Worm (Caenorhabditis elegans) whole organism, midembryonic: Measurements from ENCODE around the gene R06F6.8.

Source experiments
- T22C8.4 ChIP-seq: fragments of 200-800 bp; sonication (Bioruptor generic); IDR thresholded peaks from 2 replicates; pipeline ENCODE4 v1.3.6; 2022; ENCODE audit warnings: missing genetic modification characterization, missing compliant biosample characterization
- cog-1 ChIP-seq: sonication (generic microtip); optimal IDR thresholded peaks from 2 replicates; lab custom pipeline; 2016; ENCODE audit warnings: missing genetic modification characterization, missing compliant biosample characterization
- flt-1 ChIP-seq: fragments of 200-800 bp; sonication (Bioruptor generic); IDR thresholded peaks from 2 replicates; pipeline ENCODE4 v1.3.6; 2022; ENCODE audit warnings: missing genetic modification characterization, missing compliant biosample characterization
- klf-2 ChIP-seq: fragments of 200-800 bp; sonication (Bioruptor generic); conservative IDR thresholded peaks from 2 replicates; pipeline ENCODE4 v1.3.6; 2022; ENCODE audit warnings: missing genetic modification reagents, missing genetic modification characterization, missing compliant biosample characterization
- med-1 ChIP-seq: sonication (generic microtip); optimal IDR thresholded peaks from 2 replicates; lab custom pipeline; 2017; ENCODE audit warnings: missing genetic modification characterization, mild to moderate bottlenecking, missing compliant biosample characterization, antibody characterized with exemption, missing genetic modification reagents; ENCODE audit not compliant: insufficient read depth
- ref-1 ChIP-seq: fragments of 200-800 bp; sonication (Bioruptor generic); conservative IDR thresholded peaks from 2 replicates; pipeline ENCODE4 v1.3.6; 2022; ENCODE audit warnings: missing genetic modification reagents, missing genetic modification characterization, missing compliant biosample characterization
- tab-1 ChIP-seq: fragments of 200-800 bp; sonication (Bioruptor generic); IDR thresholded peaks from 2 replicates; pipeline ENCODE4 v1.3.6; 2022; ENCODE audit warnings: missing genetic modification characterization, missing compliant biosample characterization
- ztf-23 ChIP-seq: fragments of 200-800 bp; sonication (Bioruptor generic); IDR thresholded peaks from 2 replicates; pipeline ENCODE4 v1.3.6; 2022; ENCODE audit warnings: missing genetic modification reagents, missing genetic modification characterization, missing compliant biosample characterization
- ztf-29 ChIP-seq: fragments of 200-800 bp; sonication (Bioruptor generic); IDR thresholded peaks from 2 replicates; pipeline ENCODE4 v1.3.6; 2022; ENCODE audit warnings: missing genetic modification reagents, missing genetic modification characterization, missing compliant biosample characterization

Gene R06F6.8

ce11 chrII:10798429-10798893 is 21.3 kb downstream of the R06F6.8 start, which contains the start of gene npp-19:
Gene npp-19, minus strand, starts transcription at chrII:10798479.
- TF ChIP-seq tab-1 (GFP tag; lab: Robert Waterston, UW) (no peak), cog-1 (peak; percentile 23), ztf-23 (GFP tag; lab: Robert Waterston, UW) (0 out of 2 replicates have a peak, but pooled peaks have one; percentile 47), flt-1 (0 out of 2 replicates have a peak, but pooled peaks have one; percentile 45), ref-1 (GFP tag; lab: Robert Waterston, UW) (no peak)

DNA sequence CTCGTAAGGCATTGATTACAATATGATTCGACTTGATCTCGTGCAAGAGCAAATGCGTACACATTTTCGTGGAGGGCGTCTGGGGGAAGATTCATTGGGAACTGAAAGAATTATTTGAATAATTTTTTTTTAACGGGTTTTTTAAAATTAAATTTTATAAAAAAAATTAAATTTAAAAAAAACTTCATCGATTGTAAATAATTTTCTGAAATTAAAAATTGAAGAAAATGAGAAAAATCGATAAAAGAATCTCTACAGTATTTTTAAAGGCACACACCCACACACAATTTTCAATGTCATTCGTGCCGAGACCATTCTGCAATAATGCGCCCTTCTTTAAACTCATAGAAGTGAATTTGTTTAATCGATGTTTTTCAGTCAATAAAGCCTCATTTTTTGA is 23.6 kb downstream of the R06F6.8 start, which contains the start of gene set-14:
set-14 (minus strand) TSS at position 101 of the 400 bp plus-strand sequence.
- TF ChIP-seq ref-1 (GFP tag; lab: Robert Waterston, UW) (no peak), flt-1 (no peak), klf-2 (GFP tag; lab: Robert Waterston, UW) (no peak), T22C8.4 (GFP tag; lab: Robert Waterston, UW) (no peak)

ce11 chrII:10793393-10793792 is 26.4 kb downstream of the R06F6.8 start, which contains the start of gene vps-11:
Gene vps-11, minus strand, starts transcription at chrII:10793493.
- TF ChIP-seq T22C8.4 (GFP tag; lab: Robert Waterston, UW) (no peak), flt-1 (no peak), tab-1 (GFP tag; lab: Robert Waterston, UW) (no peak), cog-1 (no peak), ztf-23 (GFP tag; lab: Robert Waterston, UW) (no peak), klf-2 (GFP tag; lab: Robert Waterston, UW) (no peak), ref-1 (GFP tag; lab: Robert Waterston, UW) (no peak), ztf-29 (GFP tag; lab: Robert Waterston, UW) (no peak), med-1 (GFP tag; lab: Kevin White, UChicago) (no peak)

DNA sequence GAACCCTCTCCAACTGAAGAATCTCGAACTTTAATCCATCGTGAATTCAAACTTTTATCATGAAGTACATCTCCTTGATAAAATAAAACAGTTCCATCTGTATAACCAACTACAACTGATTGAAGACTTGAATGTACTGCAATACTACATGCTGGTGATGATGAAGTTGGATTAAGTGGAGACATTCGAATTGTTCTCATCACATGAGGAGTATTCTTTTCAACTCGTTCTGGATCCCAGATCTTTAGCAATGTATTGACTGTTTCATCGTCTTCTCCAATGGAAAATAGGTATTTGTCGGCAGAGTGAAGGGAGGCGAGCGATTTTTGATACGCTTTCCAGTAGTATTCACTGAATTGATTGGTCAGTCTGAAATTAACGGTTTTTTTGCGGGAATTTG is 27.2 kb downstream of the R06F6.8 start:
- TF ChIP-seq ztf-23 (GFP tag; lab: Robert Waterston, UW) (no peak), tab-1 (GFP tag; lab: Robert Waterston, UW) (no peak), T22C8.4 (GFP tag; lab: Robert Waterston, UW) (no peak), med-1 (GFP tag; lab: Kevin White, UChicago) (no peak), cog-1 (no peak), ztf-29 (GFP tag; lab: Robert Waterston, UW) (no peak), ref-1 (GFP tag; lab: Robert Waterston, UW) (no peak), flt-1 (no peak), klf-2 (GFP tag; lab: Robert Waterston, UW) (no peak)

DNA sequence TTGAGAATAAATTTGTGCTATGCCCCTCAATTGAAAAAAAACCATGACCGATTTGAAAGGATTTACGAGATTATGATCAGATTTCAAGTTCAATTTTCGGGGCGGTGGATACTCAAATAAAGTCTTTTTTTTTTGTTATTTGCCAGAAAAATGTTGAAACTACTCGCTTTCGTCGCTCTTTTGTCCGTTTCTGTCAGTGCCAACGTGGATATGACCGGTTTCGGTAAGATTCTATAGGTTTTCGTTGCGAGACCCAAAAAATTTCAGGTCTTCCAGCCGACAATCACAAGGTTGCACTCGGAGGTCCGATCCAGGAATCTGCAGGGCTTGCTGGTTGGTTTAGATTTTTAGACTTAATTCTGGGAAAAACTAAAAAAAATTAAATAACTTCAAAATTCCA is 32.5 kb downstream of the R06F6.8 start, which contains the start of gene tag-209:
tag-209 (plus strand) TSS at position 73 of the 400 bp plus-strand sequence.
- TF ChIP-seq med-1 (GFP tag; lab: Kevin White, UChicago) (no peak), ref-1 (GFP tag; lab: Robert Waterston, UW) (no peak), cog-1 (no peak), ztf-29 (GFP tag; lab: Robert Waterston, UW) (no peak), T22C8.4 (GFP tag; lab: Robert Waterston, UW) (no peak), tab-1 (GFP tag; lab: Robert Waterston, UW) (no peak), flt-1 (no peak), klf-2 (GFP tag; lab: Robert Waterston, UW) (no peak), ztf-23 (GFP tag; lab: Robert Waterston, UW) (no peak)

- TF ChIP-seq klf-2 (GFP tag; lab: Robert Waterston, UW) (no peak), med-1 (GFP tag; lab: Kevin White, UChicago) (no peak), ztf-29 (GFP tag; lab: Robert Waterston, UW) (no peak), cog-1 (no peak), T22C8.4 (GFP tag; lab: Robert Waterston, UW) (no peak), ztf-23 (GFP tag; lab: Robert Waterston, UW) (no peak), ref-1 (GFP tag; lab: Robert Waterston, UW) (no peak), tab-1 (GFP tag; lab: Robert Waterston, UW) (no peak), flt-1 (no peak)
Measured at ce11 chrII:10784780-10785463, 34.9 kb downstream of the R06F6.8 start, which contains the start of gene cdl-1. Gene cdl-1, plus strand, starts transcription at chrII:10785452.

DNA sequence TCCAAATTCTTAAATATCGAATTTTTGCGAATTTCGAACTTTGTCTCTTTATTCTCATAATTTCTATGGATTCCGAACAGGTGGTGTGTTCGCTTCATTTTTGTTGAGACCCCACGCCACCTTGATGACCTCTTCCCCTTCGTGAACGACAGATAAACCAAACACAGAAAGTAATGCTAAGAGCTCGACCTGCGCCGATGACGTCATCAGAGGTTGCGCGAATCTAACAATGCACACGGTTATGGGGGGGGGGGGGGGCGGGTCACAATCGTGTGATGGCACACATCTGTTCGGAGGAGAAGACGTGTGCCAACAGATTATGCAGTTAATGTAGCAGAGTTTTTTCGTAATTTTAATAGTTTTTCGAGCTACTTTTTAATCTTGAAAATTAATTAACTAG is 35.5 kb downstream of the R06F6.8 start:
- TF ChIP-seq klf-2 (GFP tag; lab: Robert Waterston, UW): no peak
- TF ChIP-seq flt-1: 0 out of 2 replicates have a peak, but pooled peaks have one; percentile 19
- TF ChIP-seq ztf-23 (GFP tag; lab: Robert Waterston, UW): no peak

DNA sequence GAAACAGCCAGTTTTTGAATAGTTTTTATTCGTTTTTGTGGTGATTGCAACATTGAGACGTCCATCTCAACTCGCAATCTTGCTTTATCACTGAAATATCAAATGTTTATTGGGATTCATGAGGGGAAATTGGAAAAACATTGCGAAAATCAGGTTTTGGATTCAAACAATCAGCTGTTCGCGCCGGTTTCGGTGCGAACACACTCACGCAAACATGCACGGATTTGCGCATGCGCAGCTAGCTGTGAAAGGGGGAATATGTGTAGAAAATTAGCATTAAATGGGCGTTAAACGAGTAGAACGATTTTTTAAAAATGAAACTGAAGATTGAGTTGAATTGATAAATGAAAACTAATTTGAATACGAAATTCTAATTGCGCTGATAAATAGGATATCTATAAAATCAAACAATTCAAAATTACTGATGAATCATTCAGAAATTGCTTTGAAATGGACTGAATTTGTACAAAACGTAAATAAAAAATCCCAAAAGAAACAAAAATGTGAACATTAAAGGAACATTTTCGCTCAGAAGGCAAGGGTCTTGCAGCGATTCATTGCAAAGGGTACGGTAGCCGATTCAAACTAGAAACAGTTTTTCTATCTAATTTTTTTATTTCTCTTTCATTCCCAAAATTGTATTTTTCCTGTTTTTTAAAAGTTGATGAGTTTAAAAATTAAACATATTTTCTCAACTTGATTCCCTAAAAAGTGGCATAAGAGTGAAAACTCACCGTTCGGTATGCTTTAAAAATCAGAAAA is 36.4 kb downstream of the R06F6.8 start, which contains the start of gene ect-2:
ect-2 (minus strand) TSS at position 762 of the 762 bp plus-strand sequence.
- TF ChIP-seq flt-1 (no peak), tab-1 (GFP tag; lab: Robert Waterston, UW) (no peak), ztf-23 (GFP tag; lab: Robert Waterston, UW) (no peak), cog-1 (no peak), med-1 (GFP tag; lab: Kevin White, UChicago) (no peak), klf-2 (GFP tag; lab: Robert Waterston, UW) (no peak), ref-1 (GFP tag; lab: Robert Waterston, UW) (no peak)

DNA sequence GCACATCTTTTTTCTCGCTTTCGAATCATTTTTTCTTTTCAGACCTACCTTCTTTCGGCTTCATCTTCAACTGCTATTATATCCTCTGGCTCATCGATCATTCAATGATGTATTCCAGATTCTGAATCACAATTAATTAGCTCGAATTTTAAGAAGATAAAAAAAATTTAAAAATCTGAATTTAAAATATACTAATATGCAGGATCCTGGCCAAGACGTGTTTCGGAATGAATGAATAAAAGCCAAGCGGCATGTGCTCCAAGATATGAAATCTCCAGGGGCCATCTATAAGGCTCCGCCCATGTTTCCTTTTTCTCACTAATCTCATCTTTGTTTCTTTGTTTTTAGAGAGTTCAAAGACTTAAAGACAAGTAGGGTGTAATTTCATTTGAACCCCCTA is 41.8 kb downstream of the R06F6.8 start, which contains the start of gene mpz-1:
mpz-1 (minus strand) TSS at position 101 of the 400 bp plus-strand sequence.
- TF ChIP-seq ztf-23 (GFP tag; lab: Robert Waterston, UW): no peak
- TF ChIP-seq cog-1: no peak
- TF ChIP-seq flt-1: no peak
- TF ChIP-seq ztf-29 (GFP tag; lab: Robert Waterston, UW): no peak
- TF ChIP-seq klf-2 (GFP tag; lab: Robert Waterston, UW): no peak
- no peak for TF ChIP-seq tab-1 (GFP tag; lab: Robert Waterston, UW)
- no peak for TF ChIP-seq med-1 (GFP tag; lab: Kevin White, UChicago)
- TF ChIP-seq ref-1 (GFP tag; lab: Robert Waterston, UW): no peak
- TF ChIP-seq T22C8.4 (GFP tag; lab: Robert Waterston, UW): no peak
